Worm (Caenorhabditis elegans) whole organism, midembryonic: ENCODE measurements around the gene F49C5.16.

Experiments used
- T22C8.4 ChIP-seq: fragments of 200-800 bp; sonication (Bioruptor generic); IDR thresholded peaks from 2 replicates; pipeline ENCODE4 v1.3.6; 2022; ENCODE audit warnings: missing genetic modification characterization, missing compliant biosample characterization
- klf-2 ChIP-seq: fragments of 200-800 bp; sonication (Bioruptor generic); conservative IDR thresholded peaks from 2 replicates; pipeline ENCODE4 v1.3.6; 2022; ENCODE audit warnings: missing genetic modification reagents, missing genetic modification characterization, missing compliant biosample characterization
- tab-1 ChIP-seq: fragments of 200-800 bp; sonication (Bioruptor generic); IDR thresholded peaks from 2 replicates; pipeline ENCODE4 v1.3.6; 2022; ENCODE audit warnings: missing genetic modification characterization, missing compliant biosample characterization

ce11 chrII:12572760-12573159 lies 25.1 kb downstream of the F49C5.16 start, which contains the start of gene Y38E10A.35:
- TF ChIP-seq klf-2 (GFP tag; lab: Robert Waterston, UW) (no peak), tab-1 (GFP tag; lab: Robert Waterston, UW) (no peak), T22C8.4 (no peak)
